Worm (Caenorhabditis elegans) whole organism, L1 larva: ENCODE measurements around the gene lido-5.
A peak's percentile ranks its signal among the peaks of the same experiment; 100 is the strongest.

Experiments used
- ama-1 ChIP-seq: fragments of 150-350 bp; optimal IDR thresholded peaks from 2 replicates; lab custom pipeline; 2014
- ceh-82 ChIP-seq, 3 experiments: fragments of 150-350 bp in 1 of 3; sonication (generic microtip) in 2 of 3; optimal IDR thresholded peaks; 2 replicates each; lab custom pipeline; 2014 to 2017; ENCODE audit warnings: missing biosample characterization in 3 of 3, missing genetic modification characterization in 3 of 3
- elt-2 ChIP-seq: sonication (generic microtip); optimal IDR thresholded peaks from 2 replicates; lab custom pipeline; 2016; ENCODE audit warnings: missing genetic modification characterization, mild to moderate bottlenecking, inconsistent platforms, missing compliant biosample characterization, missing genetic modification reagents
- fkh-8 ChIP-seq: sonication (generic microtip); optimal IDR thresholded peaks from 2 replicates; lab custom pipeline; 2016; ENCODE audit warnings: mild to moderate bottlenecking, missing genetic modification characterization, missing compliant biosample characterization
- grh-1 ChIP-seq: fragments of 200-800 bp; sonication (Bioruptor generic); IDR thresholded peaks from 2 replicates; pipeline ENCODE4 v1.3.6; 2022; ENCODE audit warnings: missing genetic modification reagents, missing genetic modification characterization, missing compliant biosample characterization
- nhr-11 ChIP-seq: fragments of 150-350 bp; optimal IDR thresholded peaks from 2 replicates; lab custom pipeline; 2014; ENCODE audit warnings: missing biosample characterization, missing genetic modification characterization
- nhr-237 ChIP-seq: fragments of 150-350 bp; optimal IDR thresholded peaks from 2 replicates; lab custom pipeline; 2014; ENCODE audit warnings: missing biosample characterization, missing genetic modification characterization
- nhr-28 ChIP-seq: fragments of 150-350 bp; optimal IDR thresholded peaks from 2 replicates; lab custom pipeline; 2014; ENCODE audit warnings: missing biosample characterization, missing genetic modification characterization
- sup-37 ChIP-seq: fragments of 200-800 bp; sonication (Bioruptor generic); optimal IDR thresholded peaks from 2 replicates; lab custom pipeline; 2018; ENCODE audit warnings: mild to moderate bottlenecking, missing genetic modification characterization, missing compliant biosample characterization
- unc-62 ChIP-seq: fragments of 150-350 bp; optimal IDR thresholded peaks from 2 replicates; lab custom pipeline; 2014; ENCODE audit warnings: missing biosample characterization, missing genetic modification reagents, missing genetic modification characterization

DNA sequence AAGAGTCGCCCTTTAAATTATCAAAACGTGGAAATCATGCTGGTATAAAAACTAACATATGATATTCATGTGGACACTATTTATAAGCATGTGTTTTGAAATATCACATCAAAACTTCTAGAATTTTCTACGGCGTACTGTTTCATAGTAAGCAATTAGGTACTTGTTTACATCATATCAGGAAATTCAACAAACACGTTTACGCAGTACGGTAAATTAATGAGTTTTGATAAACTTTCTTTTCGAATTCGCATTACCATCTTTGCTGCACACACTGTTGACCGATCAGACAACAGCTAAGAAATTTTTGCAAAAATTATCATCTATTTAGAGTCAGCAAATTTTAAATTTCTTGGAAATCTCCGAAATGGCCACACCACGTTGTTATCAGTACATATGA lies 30.0 kb upstream of the lido-5 start:
- no peak for TF ChIP-seq nhr-11 (tag; lab: Kevin White, UChicago)
- no peak for TF ChIP-seq grh-1 (GFP tag; lab: Robert Waterston, UW)
- no peak for TF ChIP-seq fkh-8 (tag; lab: Kevin White, UChicago)
- TF ChIP-seq ama-1 (lab: Kevin White, UChicago), result no peak
- no peak for TF ChIP-seq nhr-28 (tag; lab: Kevin White, UChicago)
- no peak for TF ChIP-seq nhr-237 (tag; lab: Kevin White, UChicago)
- TF ChIP-seq sup-37 (GFP tag; lab: Kevin White, UChicago), result no peak
- no peak for TF ChIP-seq ceh-82 (tag; optimal IDR thresholded peaks at IDR 0.05; lab: Kevin White, UChicago)
- peak; percentile 74 for TF ChIP-seq elt-2 (tag; lab: Kevin White, UChicago)
- TF ChIP-seq unc-62 (GFP tag; lab: Kevin White, UChicago), result no peak
